Worm (Caenorhabditis elegans) whole organism, mixed stage, embryonic: ENCODE results near the gene tlk-1.

Experiments
- M03D4.4 ChIP-seq: sonication (generic microtip); optimal IDR thresholded peaks from 2 replicates; lab custom pipeline; 2017; ENCODE audit warnings: mild to moderate bottlenecking, missing genetic modification characterization, missing compliant biosample characterization
- bed-3 ChIP-seq: fragments of 200-800 bp; sonication (Bioruptor generic); optimal IDR thresholded peaks from 3 replicates; lab custom pipeline; 2018; ENCODE audit warnings: mild to moderate bottlenecking, missing genetic modification characterization, moderate library complexity, missing compliant biosample characterization
- blmp-1 ChIP-seq: fragments of 150-350 bp; optimal IDR thresholded peaks from 2 replicates; lab custom pipeline; 2014; ENCODE audit warnings: missing biosample characterization, missing genetic modification characterization
- ceh-39 ChIP-seq: fragments of 150-350 bp; optimal IDR thresholded peaks from 2 replicates; lab custom pipeline; 2014; ENCODE audit warnings: missing biosample characterization, missing genetic modification characterization
- ceh-43 ChIP-seq: fragments of 200-800 bp; sonication (Bioruptor generic); optimal IDR thresholded peaks from 2 replicates; lab custom pipeline; 2018; ENCODE audit warnings: mild to moderate bottlenecking, missing genetic modification characterization, moderate library complexity, missing compliant biosample characterization
- ceh-83 ChIP-seq: fragments of 200-800 bp; sonication (Bioruptor generic); optimal IDR thresholded peaks from 2 replicates; lab custom pipeline; 2018; ENCODE audit warnings: mild to moderate bottlenecking, missing genetic modification characterization, missing compliant biosample characterization
- ces-1 ChIP-seq: fragments of 150-350 bp; optimal IDR thresholded peaks from 2 replicates; lab custom pipeline; 2014; ENCODE audit warnings: missing biosample characterization, missing genetic modification reagents, missing genetic modification characterization
- cnd-1 ChIP-seq: fragments of 200-800 bp; sonication (Bioruptor generic); optimal IDR thresholded peaks from 2 replicates; lab custom pipeline; 2018; ENCODE audit warnings: mild to moderate bottlenecking, missing genetic modification characterization, missing compliant biosample characterization
- drap-1 ChIP-seq: fragments of 200-800 bp; sonication (Bioruptor generic); optimal IDR thresholded peaks from 3 replicates; lab custom pipeline; 2018; ENCODE audit warnings: mild to moderate bottlenecking, missing genetic modification characterization, missing compliant biosample characterization
- elt-1 ChIP-seq: sonication (generic microtip); optimal IDR thresholded peaks from 2 replicates; lab custom pipeline; 2017; ENCODE audit warnings: missing genetic modification characterization, mild to moderate bottlenecking, missing compliant biosample characterization, antibody characterized with exemption, moderate library complexity, borderline replicate concordance; ENCODE audit not compliant: insufficient read depth
- elt-3 ChIP-seq: fragments of 150-350 bp; optimal IDR thresholded peaks from 2 replicates; lab custom pipeline; 2014; ENCODE audit warnings: missing biosample characterization, missing genetic modification characterization
- flh-1 ChIP-seq: fragments of 200-800 bp; sonication (Bioruptor generic); optimal IDR thresholded peaks from 2 replicates; lab custom pipeline; 2018; ENCODE audit warnings: mild to moderate bottlenecking, missing genetic modification characterization, moderate library complexity, missing compliant biosample characterization
- ham-2 ChIP-seq: fragments of 200-800 bp; sonication (Bioruptor generic); optimal IDR thresholded peaks from 2 replicates; lab custom pipeline; 2018; ENCODE audit warnings: mild to moderate bottlenecking, missing genetic modification characterization, missing compliant biosample characterization
- hlh-1 ChIP-seq: fragments of 150-350 bp; optimal IDR thresholded peaks from 2 replicates; lab custom pipeline; 2014; ENCODE audit warnings: missing biosample characterization, missing genetic modification reagents, missing genetic modification characterization
- lin-13 ChIP-seq: fragments of 150-350 bp; optimal IDR thresholded peaks from 2 replicates; lab custom pipeline; 2014; ENCODE audit warnings: missing biosample characterization, missing genetic modification characterization
- lin-32 ChIP-seq: fragments of 200-800 bp; sonication (Bioruptor generic); optimal IDR thresholded peaks from 2 replicates; lab custom pipeline; 2018; ENCODE audit warnings: mild to moderate bottlenecking, missing genetic modification characterization, missing compliant biosample characterization
- lsy-2 ChIP-seq: fragments of 150-350 bp; optimal IDR thresholded peaks from 2 replicates; lab custom pipeline; 2014; ENCODE audit warnings: missing biosample characterization, missing genetic modification characterization
- mab-5 ChIP-seq: fragments of 150-350 bp; optimal IDR thresholded peaks from 2 replicates; lab custom pipeline; 2014; ENCODE audit warnings: missing biosample characterization, missing genetic modification characterization
- mls-2 ChIP-seq: sonication (generic microtip); optimal IDR thresholded peaks from 2 replicates; lab custom pipeline; 2016; ENCODE audit warnings: mild to moderate bottlenecking, missing genetic modification characterization, moderate library complexity, missing compliant biosample characterization
- nhr-12 ChIP-seq: fragments of 150-350 bp; optimal IDR thresholded peaks from 2 replicates; lab custom pipeline; 2014; ENCODE audit warnings: missing biosample characterization, missing genetic modification characterization
- nhr-2 ChIP-seq: fragments of 150-350 bp; optimal IDR thresholded peaks from 2 replicates; lab custom pipeline; 2014; ENCODE audit warnings: missing biosample characterization, missing genetic modification characterization
- nhr-237 ChIP-seq: fragments of 150-350 bp; optimal IDR thresholded peaks from 2 replicates; lab custom pipeline; 2014; ENCODE audit warnings: missing biosample characterization, missing genetic modification characterization
- nhr-28 ChIP-seq: fragments of 150-350 bp; optimal IDR thresholded peaks from 2 replicates; lab custom pipeline; 2014; ENCODE audit warnings: missing biosample characterization, missing genetic modification characterization
- nhr-76 ChIP-seq: sonication (generic microtip); optimal IDR thresholded peaks from 2 replicates; lab custom pipeline; 2017; ENCODE audit warnings: missing biosample characterization, missing genetic modification characterization
- sem-2 ChIP-seq: fragments of 200-800 bp; sonication (Bioruptor generic); optimal IDR thresholded peaks from 2 replicates; lab custom pipeline; 2018; ENCODE audit warnings: mild to moderate bottlenecking, missing genetic modification characterization, missing compliant biosample characterization
- snpc-4 ChIP-seq: fragments of 150-350 bp; optimal IDR thresholded peaks from 2 replicates; lab custom pipeline; 2014; ENCODE audit warnings: missing biosample characterization, missing genetic modification characterization
- sptf-1 ChIP-seq: sonication (generic microtip); optimal IDR thresholded peaks from 2 replicates; lab custom pipeline; 2017; ENCODE audit warnings: mild to moderate bottlenecking, missing genetic modification characterization, moderate library complexity, missing compliant biosample characterization
- tbx-8 ChIP-seq: fragments of 200-800 bp; sonication (Bioruptor generic); optimal IDR thresholded peaks from 2 replicates; lab custom pipeline; 2018; ENCODE audit warnings: mild to moderate bottlenecking, missing genetic modification characterization, moderate library complexity, missing compliant biosample characterization
- unc-120 ChIP-seq: sonication (generic microtip); optimal IDR thresholded peaks from 2 replicates; lab custom pipeline; 2017; ENCODE audit warnings: missing genetic modification characterization, missing compliant biosample characterization; ENCODE audit not compliant: poor library complexity, severe bottlenecking
- unc-39 ChIP-seq: fragments of 150-350 bp; optimal IDR thresholded peaks from 2 replicates; lab custom pipeline; 2014; ENCODE audit warnings: missing biosample characterization, missing genetic modification characterization
- unc-62 ChIP-seq: fragments of 150-350 bp; optimal IDR thresholded peaks from 2 replicates; lab custom pipeline; 2014; ENCODE audit warnings: missing biosample characterization, missing genetic modification reagents, missing genetic modification characterization
- zip-8 ChIP-seq: fragments of 150-350 bp; optimal IDR thresholded peaks from 2 replicates; lab custom pipeline; 2014; ENCODE audit warnings: missing biosample characterization, missing genetic modification characterization
- ztf-11 ChIP-seq: fragments of 150-350 bp; optimal IDR thresholded peaks from 2 replicates; lab custom pipeline; 2014; ENCODE audit warnings: missing biosample characterization, missing genetic modification characterization

The tlk-1 gene

DNA sequence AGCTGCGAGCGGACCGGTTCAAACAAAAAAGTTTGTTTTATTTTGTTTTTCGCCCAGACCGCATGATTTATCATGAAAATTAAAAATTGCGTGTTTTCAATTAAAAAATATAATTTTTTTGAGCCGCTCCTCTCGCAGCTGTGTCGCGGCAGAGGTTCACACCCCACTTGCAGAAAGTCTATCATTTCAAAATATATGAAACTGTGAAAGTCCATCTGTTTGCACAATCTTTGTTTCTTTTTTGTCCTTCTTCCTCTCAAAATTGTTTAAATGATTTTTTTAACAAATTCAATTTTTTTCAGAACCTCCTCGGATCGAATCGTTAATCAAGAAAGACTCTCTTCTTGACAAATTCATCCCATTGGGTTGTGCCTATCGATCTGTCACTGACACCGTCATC is at the start of gene tlk-1:
Gene tlk-1, plus strand, starts transcription at position 301 of the 400 bp plus-strand sequence.
- TF ChIP-seq nhr-12 (tag; lab: Kevin White, UChicago): no peak
- no peak for TF ChIP-seq elt-1
- TF ChIP-seq nhr-28 (tag; lab: Kevin White, UChicago): no peak

ce11 chrIII:9651871-9652270 is 47.8 kb upstream of the tlk-1 start, which contains the start of gene C15H7.3:
C15H7.3 (minus strand) TSS chrIII:9651971.
- TF ChIP-seq nhr-28 (tag; lab: Kevin White, UChicago) (no peak), mls-2 (tag; lab: Kevin White, UChicago) (no peak), ceh-39 (tag; lab: Kevin White, UChicago) (no peak), elt-3 (tag; lab: Kevin White, UChicago) (no peak), nhr-2 (tag; lab: Kevin White, UChicago) (no peak), blmp-1 (tag; lab: Kevin White, UChicago) (no peak), elt-1 (no peak), snpc-4 (tag; lab: Kevin White, UChicago) (no peak), ces-1 (GFP tag; lab: Kevin White, UChicago) (no peak), ham-2 (GFP tag; lab: Kevin White, UChicago) (no peak), bed-3 (GFP tag; lab: Kevin White, UChicago) (no peak), unc-120 (tag; lab: Kevin White, UChicago) (no peak), ztf-11 (tag; lab: Kevin White, UChicago) (no peak)
- TF ChIP-seq, all 35 proteins: peak for 0

- TF ChIP-seq sem-2 (GFP tag; lab: Kevin White, UChicago) (no peak), nhr-76 (tag; lab: Kevin White, UChicago) (no peak), nhr-12 (tag; lab: Kevin White, UChicago) (no peak), ceh-43 (no peak), drap-1 (no peak), hlh-1 (no peak), elt-1 (no peak), lin-13 (tag; lab: Kevin White, UChicago) (no peak), M03D4.4 (tag; lab: Kevin White, UChicago) (no peak), cnd-1 (tag; lab: Kevin White, UChicago) (no peak)
Observed at ce11 chrIII:9655802-9656201, 43.9 kb upstream of the tlk-1 start, which contains the start of gene C15H7.4. C15H7.4 (minus strand) TSS chrIII:9655902.

- TF ChIP-seq blmp-1 (tag; lab: Kevin White, UChicago): no peak
- no peak for TF ChIP-seq tbx-8 (GFP tag; lab: Kevin White, UChicago)
- TF ChIP-seq cnd-1 (tag; lab: Kevin White, UChicago): no peak
- TF ChIP-seq M03D4.4 (tag; lab: Kevin White, UChicago): no peak
Observed at ce11 chrIII:9658569-9658968, 41.1 kb upstream of the tlk-1 start.

DNA sequence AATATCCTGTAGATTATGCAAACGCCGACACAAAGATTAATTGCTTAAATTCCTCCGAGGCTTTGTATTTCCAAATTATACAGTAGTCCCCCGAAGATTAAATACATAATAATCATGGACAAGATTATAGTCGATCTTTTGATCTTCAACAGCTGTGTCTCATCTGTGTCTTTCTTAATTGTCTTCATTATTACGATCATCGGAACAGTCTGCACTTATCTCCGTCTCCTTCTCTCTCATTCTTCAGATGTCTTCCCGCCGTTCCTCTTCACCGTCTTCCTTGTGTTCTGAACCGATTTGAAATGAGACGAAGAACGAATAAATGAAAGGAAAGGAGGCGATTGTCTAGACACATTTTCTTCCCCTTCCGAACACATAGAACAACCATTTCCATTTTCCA is 38.6 kb upstream of the tlk-1 start:
- TF ChIP-seq lin-13 (tag; lab: Kevin White, UChicago) (no peak), zip-8 (tag; lab: Kevin White, UChicago) (no peak), sem-2 (GFP tag; lab: Kevin White, UChicago) (no peak), ceh-83 (GFP tag; lab: Kevin White, UChicago) (no peak), flh-1 (GFP tag; lab: Kevin White, UChicago) (no peak), ceh-43 (peak; percentile 26), elt-3 (tag; lab: Kevin White, UChicago) (no peak), sptf-1 (tag; lab: Kevin White, UChicago) (no peak), mls-2 (tag; lab: Kevin White, UChicago) (no peak), nhr-237 (tag; lab: Kevin White, UChicago) (no peak), blmp-1 (tag; lab: Kevin White, UChicago) (no peak), nhr-2 (tag; lab: Kevin White, UChicago) (no peak), unc-120 (tag; lab: Kevin White, UChicago) (no peak), lin-32 (GFP tag; lab: Kevin White, UChicago) (peak; percentile 58), ztf-11 (tag; lab: Kevin White, UChicago) (no peak), elt-1 (peak; percentile 54), unc-39 (tag; lab: Kevin White, UChicago) (no peak), nhr-28 (tag; lab: Kevin White, UChicago) (no peak), lsy-2 (tag; lab: Kevin White, UChicago) (no peak), tbx-8 (GFP tag; lab: Kevin White, UChicago) (no peak), drap-1 (no peak), mab-5 (no peak), hlh-1 (peak; percentile 40), cnd-1 (tag; lab: Kevin White, UChicago) (peak; percentile 8), ces-1 (GFP tag; lab: Kevin White, UChicago) (peak; percentile 18), unc-62 (GFP tag; lab: Kevin White, UChicago) (no peak), ham-2 (GFP tag; lab: Kevin White, UChicago) (no peak)
